Fruit fly (Drosophila melanogaster) whole organism, embryonic: Measurements from ENCODE around the gene Trm1.

Experiments used
- CG10147 ChIP-seq: fragments of 200-800 bp; sonication (Bioruptor generic); optimal IDR thresholded peaks from 2 replicates; lab custom pipeline; 2019; ENCODE audit warnings: missing biosample characterization, mild to moderate bottlenecking, missing genetic modification characterization, moderate library complexity
- CG10462 ChIP-seq: fragments of 200-800 bp; sonication (Bioruptor generic); optimal IDR thresholded peaks from 2 replicates; lab custom pipeline; 2016; ENCODE audit warnings: missing biosample characterization, missing genetic modification characterization
- CG12299 ChIP-seq: fragments of 200-800 bp; sonication (Bioruptor generic); optimal IDR thresholded peaks from 2 replicates; lab custom pipeline; 2018; ENCODE audit warnings: missing biosample characterization, mild to moderate bottlenecking, missing genetic modification characterization
- CG1233 ChIP-seq: fragments of 200-800 bp; sonication (Bioruptor generic); optimal IDR thresholded peaks from 4 replicates; lab custom pipeline; 2018; ENCODE audit warnings: missing biosample characterization, mild to moderate bottlenecking, missing genetic modification characterization
- CG14860 ChIP-seq: fragments of 200-800 bp; sonication (Bioruptor generic); IDR thresholded peaks from 3 replicates; pipeline ENCODE4 v1.3.6; 2022; ENCODE audit warnings: missing biosample characterization, missing genetic modification characterization; ENCODE audit not compliant: partially characterized antibody
- CG15479 ChIP-seq: fragments of 200-800 bp; sonication (Bioruptor generic); optimal IDR thresholded peaks from 3 replicates; lab custom pipeline; 2019; ENCODE audit warnings: missing biosample characterization, mild to moderate bottlenecking, missing genetic modification characterization, moderate library complexity
- CG15601 ChIP-seq: fragments of 200-800 bp; sonication (Bioruptor generic); optimal IDR thresholded peaks from 3 replicates; lab custom pipeline; 2019; ENCODE audit warnings: missing biosample characterization, mild to moderate bottlenecking, missing genetic modification characterization, moderate library complexity
- CG1603 ChIP-seq: fragments of 200-800 bp; sonication (Bioruptor generic); optimal IDR thresholded peaks from 2 replicates; lab custom pipeline; 2019; ENCODE audit warnings: missing biosample characterization, mild to moderate bottlenecking, missing genetic modification characterization, moderate library complexity
- CG17186 ChIP-seq: fragments of 200-800 bp; sonication (Bioruptor generic); optimal IDR thresholded peaks from 3 replicates; lab custom pipeline; 2017; ENCODE audit warnings: missing biosample characterization, missing genetic modification reagents, missing genetic modification characterization
- CG17802 ChIP-seq: fragments of 200-800 bp; sonication (Bioruptor generic); optimal IDR thresholded peaks from 2 replicates; lab custom pipeline; 2018; ENCODE audit warnings: missing biosample characterization, mild to moderate bottlenecking, missing genetic modification characterization, moderate library complexity
- CG18764 ChIP-seq: fragments of 200-800 bp; sonication (Bioruptor generic); optimal IDR thresholded peaks from 3 replicates; lab custom pipeline; 2016; ENCODE audit warnings: missing biosample characterization, missing genetic modification characterization
- CG2129 ChIP-seq: fragments of 200-800 bp; sonication (Bioruptor generic); IDR thresholded peaks from 2 replicates; pipeline ENCODE4 v1.3.6; 2022; ENCODE audit warnings: missing biosample characterization, missing genetic modification characterization; ENCODE audit not compliant: partially characterized antibody
- CG2875 ChIP-seq: fragments of 200-800 bp; sonication (Bioruptor generic); optimal IDR thresholded peaks from 2 replicates; lab custom pipeline; 2017; ENCODE audit warnings: missing biosample characterization, mild to moderate bottlenecking, missing genetic modification characterization, missing genetic modification reagents
- CG30020 ChIP-seq: fragments of 200-800 bp; optimal IDR thresholded peaks from 2 replicates; lab custom pipeline; 2019; ENCODE audit warnings: missing biosample characterization, mild to moderate bottlenecking, missing genetic modification characterization, moderate library complexity
- CG31441 ChIP-seq: fragments of 200-800 bp; sonication (Bioruptor generic); IDR thresholded peaks from 2 replicates; pipeline ENCODE4 v1.3.6; 2022; ENCODE audit warnings: missing biosample characterization, missing genetic modification characterization
- CG32767 ChIP-seq: fragments of 200-800 bp; sonication (Bioruptor generic); IDR thresholded peaks from 2 replicates; pipeline ENCODE4 v1.3.6; 2022; ENCODE audit warnings: missing biosample characterization, missing genetic modification characterization
- CG3995 ChIP-seq: fragments of 200-800 bp; sonication (Bioruptor generic); optimal IDR thresholded peaks from 3 replicates; lab custom pipeline; 2016; ENCODE audit warnings: missing biosample characterization, missing genetic modification characterization
- CG4360 ChIP-seq: fragments of 200-800 bp; sonication (Bioruptor generic); IDR thresholded peaks from 2 replicates; pipeline ENCODE4 v1.3.6; 2022; ENCODE audit warnings: missing biosample characterization, missing genetic modification characterization
- CG4730 ChIP-seq: fragments of 200-800 bp; sonication (Bioruptor generic); IDR thresholded peaks from 2 replicates; pipeline ENCODE4 v1.3.6; 2022; ENCODE audit warnings: missing biosample characterization, missing genetic modification characterization
- CG6272 ChIP-seq: fragments of 200-800 bp; sonication (Bioruptor generic); IDR thresholded peaks from 2 replicates; pipeline ENCODE4 v1.3.6; 2022; ENCODE audit warnings: missing biosample characterization, missing genetic modification characterization
- CG6854 ChIP-seq: fragments of 200-800 bp; sonication (Bioruptor generic); optimal IDR thresholded peaks from 3 replicates; lab custom pipeline; 2017; ENCODE audit warnings: missing biosample characterization, mild to moderate bottlenecking, missing genetic modification characterization
- CkIIα-i1 ChIP-seq: fragments of 200-800 bp; sonication (Bioruptor generic); IDR thresholded peaks from 2 replicates; pipeline ENCODE4 v1.3.6; 2022; ENCODE audit warnings: missing biosample characterization, missing genetic modification characterization
- CrebB ChIP-seq: fragments of 200-800 bp; sonication (Bioruptor generic); optimal IDR thresholded peaks from 3 replicates; lab custom pipeline; 2018; ENCODE audit warnings: missing biosample characterization, mild to moderate bottlenecking, missing genetic modification characterization
- Dref ChIP-seq: fragments of 200-800 bp; sonication (Bioruptor generic); IDR thresholded peaks from 2 replicates; pipeline ENCODE4 v1.3.6; 2022; ENCODE audit warnings: missing biosample characterization, missing genetic modification characterization
- ERR ChIP-seq: fragments of 200-800 bp; sonication (Bioruptor generic); optimal IDR thresholded peaks from 2 replicates; lab custom pipeline; 2016; ENCODE audit warnings: missing biosample characterization, missing genetic modification characterization
- Hand ChIP-seq: fragments of 200-800 bp; sonication (Bioruptor generic); optimal IDR thresholded peaks from 2 replicates; lab custom pipeline; 2017; ENCODE audit warnings: mild to moderate bottlenecking, missing biosample characterization, missing genetic modification reagents, missing genetic modification characterization
- Hey ChIP-seq: fragments of 200-800 bp; sonication (Bioruptor generic); optimal IDR thresholded peaks from 3 replicates; lab custom pipeline; 2018; ENCODE audit warnings: missing biosample characterization, mild to moderate bottlenecking, missing genetic modification characterization
- Lim3 ChIP-seq: fragments of 200-800 bp; sonication (Bioruptor generic); IDR thresholded peaks from 2 replicates; pipeline ENCODE4 v1.3.6; 2022; ENCODE audit warnings: missing biosample characterization, missing genetic modification characterization
- Lpt ChIP-seq: fragments of >200 bp; optimal IDR thresholded peaks from 2 replicates; lab custom pipeline; 2018; ENCODE audit warnings: missing biosample characterization, missing genetic modification characterization
- Meics ChIP-seq: fragments of 200-800 bp; sonication (Bioruptor generic); optimal IDR thresholded peaks from 2 replicates; lab custom pipeline; 2017; ENCODE audit warnings: missing biosample characterization, mild to moderate bottlenecking, missing genetic modification characterization
- Scr ChIP-seq: fragments of 200-800 bp; sonication (Bioruptor generic); IDR thresholded peaks from 2 replicates; pipeline ENCODE4 v1.3.6; 2022; ENCODE audit warnings: missing biosample characterization, missing genetic modification characterization; ENCODE audit not compliant: partially characterized antibody
- bbx ChIP-seq: fragments of 200-800 bp; sonication (Bioruptor generic); IDR thresholded peaks from 2 replicates; pipeline ENCODE4 v1.3.6; 2022; ENCODE audit warnings: missing biosample characterization, missing genetic modification characterization; ENCODE audit not compliant: partially characterized antibody
- crc ChIP-seq: fragments of 200-800 bp; sonication (Bioruptor generic); optimal IDR thresholded peaks from 2 replicates; lab custom pipeline; 2016; ENCODE audit warnings: missing biosample characterization, missing genetic modification characterization
- cwo ChIP-seq: fragments of 200-800 bp; sonication (Bioruptor generic); optimal IDR thresholded peaks from 3 replicates; lab custom pipeline; 2017; ENCODE audit warnings: missing biosample characterization, missing genetic modification characterization, mild to moderate bottlenecking, moderate library complexity, missing genetic modification reagents
- dan ChIP-seq: fragments of 200-800 bp; sonication (Bioruptor generic); IDR thresholded peaks from 2 replicates; pipeline ENCODE4 v1.3.6; 2022; ENCODE audit warnings: missing biosample characterization, missing genetic modification characterization
- dm ChIP-seq: fragments of 200-800 bp; sonication (Bioruptor generic); optimal IDR thresholded peaks from 3 replicates; lab custom pipeline; 2016; ENCODE audit warnings: missing biosample characterization, missing genetic modification characterization
- dmrt99B ChIP-seq: fragments of 200-800 bp; sonication (Bioruptor generic); optimal IDR thresholded peaks from 2 replicates; lab custom pipeline; 2018; ENCODE audit warnings: missing biosample characterization, mild to moderate bottlenecking, missing genetic modification characterization, moderate library complexity
- dysf ChIP-seq: fragments of 200-800 bp; sonication (Bioruptor generic); IDR thresholded peaks from 3 replicates; pipeline ENCODE4 v1.3.6; 2022; ENCODE audit warnings: missing biosample characterization, missing genetic modification characterization
- hbn ChIP-seq: fragments of 200-800 bp; sonication (Bioruptor generic); IDR thresholded peaks from 2 replicates; pipeline ENCODE4 v1.3.6; 2022; ENCODE audit warnings: missing biosample characterization, missing genetic modification characterization; ENCODE audit not compliant: partially characterized antibody
- inv ChIP-seq: fragments of 200-800 bp; sonication (Bioruptor generic); IDR thresholded peaks from 2 replicates; pipeline ENCODE4 v1.3.6; 2022; ENCODE audit warnings: missing biosample characterization, missing genetic modification characterization; ENCODE audit not compliant: partially characterized antibody
- lilli ChIP-seq: fragments of 200-800 bp; sonication (Bioruptor generic); optimal IDR thresholded peaks from 3 replicates; lab custom pipeline; 2016; ENCODE audit warnings: missing biosample characterization, missing genetic modification characterization
- salm ChIP-seq: fragments of 200-800 bp; sonication (Bioruptor generic); optimal IDR thresholded peaks from 2 replicates; lab custom pipeline; 2018; ENCODE audit warnings: missing biosample characterization, mild to moderate bottlenecking, missing genetic modification characterization
- sens ChIP-seq: fragments of 200-800 bp; sonication (Bioruptor generic); peaks from one replicate; lab custom pipeline; 2016; ENCODE audit warnings: missing biosample characterization, missing genetic modification characterization
- sim ChIP-seq: fragments of 200-800 bp; sonication (Bioruptor generic); IDR thresholded peaks from 2 replicates; pipeline ENCODE4 v1.3.6; 2022; ENCODE audit warnings: missing biosample characterization, missing genetic modification characterization
- slbo ChIP-seq: fragments of 200-800 bp; sonication (Bioruptor generic); IDR thresholded peaks from 2 replicates; pipeline ENCODE4 v1.3.6; 2022; ENCODE audit warnings: missing biosample characterization, missing genetic modification characterization
- sr ChIP-seq: fragments of 200-800 bp; sonication (Bioruptor generic); IDR thresholded peaks from 3 replicates; pipeline ENCODE4 v1.3.6; 2022; ENCODE audit warnings: missing biosample characterization, missing genetic modification characterization
- trem ChIP-seq: fragments of 200-800 bp; optimal IDR thresholded peaks from 3 replicates; lab custom pipeline; 2019; ENCODE audit warnings: missing biosample characterization, mild to moderate bottlenecking, missing genetic modification characterization, moderate library complexity
- tx ChIP-seq: fragments of 200-800 bp; sonication (Bioruptor generic); optimal IDR thresholded peaks from 2 replicates; lab custom pipeline; 2016; ENCODE audit warnings: missing biosample characterization, missing genetic modification characterization
- vvl ChIP-seq: fragments of 200-800 bp; sonication (Bioruptor generic); IDR thresholded peaks from 2 replicates; pipeline ENCODE4 v1.3.6; 2022; ENCODE audit warnings: missing biosample characterization, missing genetic modification characterization
- wdn ChIP-seq: fragments of 200-800 bp; sonication (Bioruptor generic); IDR thresholded peaks from 2 replicates; pipeline ENCODE4 v1.3.6; 2022; ENCODE audit warnings: missing biosample characterization, missing genetic modification characterization
- zen2 ChIP-seq: fragments of 200-800 bp; sonication (Bioruptor generic); IDR thresholded peaks from 3 replicates; pipeline ENCODE4 v1.3.6; 2022; ENCODE audit warnings: missing biosample characterization, missing genetic modification characterization; ENCODE audit not compliant: partially characterized antibody

Gene Trm1

DNA sequence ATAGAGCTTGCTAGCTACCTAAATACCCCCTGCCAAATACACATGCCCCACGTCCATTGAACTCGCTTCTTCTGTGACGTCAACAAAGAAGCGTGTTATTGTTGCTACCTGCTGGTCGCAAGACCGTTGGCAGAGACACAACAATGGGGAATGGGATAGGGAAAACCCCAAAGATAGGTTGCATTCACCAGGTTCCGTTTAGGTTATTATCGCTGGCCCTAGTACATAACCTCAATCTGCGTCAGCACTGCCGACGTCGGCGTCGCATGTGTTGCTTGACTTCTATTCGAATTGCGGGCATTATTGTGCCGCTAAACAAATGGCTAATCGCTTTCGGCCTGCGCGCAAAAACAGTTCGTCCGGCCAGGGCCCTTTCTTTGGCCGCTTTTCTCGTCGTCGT lies 7.6 kb downstream of the Trm1 start (continued):
- TF ChIP-seq CG17186 (GFP tag; lab: Kevin White, UChicago): no peak
- TF ChIP-seq sens (GFP tag; lab: Kevin White, UChicago): peak; percentile 59
- TF ChIP-seq slbo (GFP tag; lab: Robert Waterston, UW): no peak
- no peak for TF ChIP-seq CG6272
- no peak for TF ChIP-seq trem (tag; lab: Kevin White, UChicago)
- TF ChIP-seq CG18764 (GFP tag; lab: Kevin White, UChicago): no peak
- TF ChIP-seq CG31441: no peak
- no peak for TF ChIP-seq cwo
- no peak for TF ChIP-seq CkIIα-i1 (GFP tag; lab: Robert Waterston, UW)
- peak; percentile 20; the same call in 1 of the 2 replicates for TF ChIP-seq bbx
- TF ChIP-seq CG4360 (GFP tag; lab: Robert Waterston, UW): no peak
- TF ChIP-seq CG4730 (GFP tag; lab: Robert Waterston, UW): no peak
- no peak for TF ChIP-seq zen2 (GFP tag; lab: Robert Waterston, UW)
- TF ChIP-seq CG1603: no peak
- TF ChIP-seq dan (GFP tag; lab: Robert Waterston, UW): no peak
- TF ChIP-seq CG1233 (GFP tag; lab: Kevin White, UChicago): no peak
- no peak for TF ChIP-seq dmrt99B (tag; lab: Kevin White, UChicago)
- no peak for TF ChIP-seq ERR (GFP tag; lab: Kevin White, UChicago)
- TF ChIP-seq CG32767 (GFP tag; lab: Robert Waterston, UW): no peak
- no peak for TF ChIP-seq crc (GFP tag; lab: Kevin White, UChicago)
- no peak for TF ChIP-seq Hand (GFP tag; lab: Kevin White, UChicago)
- TF ChIP-seq lilli (GFP tag; lab: Kevin White, UChicago): no peak
- TF ChIP-seq dysf (GFP tag; lab: Robert Waterston, UW): no peak
- no peak for TF ChIP-seq hbn (GFP tag; lab: Robert Waterston, UW)
- no peak for TF ChIP-seq Scr
- no peak for TF ChIP-seq CrebB (tag; lab: Kevin White, UChicago)
- peak; percentile 84 for TF ChIP-seq CG15479
- TF ChIP-seq Dref (GFP tag; lab: Robert Waterston, UW): no peak
- no peak for TF ChIP-seq CG15601 (tag; lab: Kevin White, UChicago)
- peak; percentile 40 for TF ChIP-seq dm (GFP tag; lab: Kevin White, UChicago)
- no peak for TF ChIP-seq CG6854 (GFP tag; lab: Kevin White, UChicago)
- no peak for TF ChIP-seq CG10147 (GFP tag; lab: Kevin White, UChicago)
- TF ChIP-seq, all 482 proteins: peak for 17

DNA sequence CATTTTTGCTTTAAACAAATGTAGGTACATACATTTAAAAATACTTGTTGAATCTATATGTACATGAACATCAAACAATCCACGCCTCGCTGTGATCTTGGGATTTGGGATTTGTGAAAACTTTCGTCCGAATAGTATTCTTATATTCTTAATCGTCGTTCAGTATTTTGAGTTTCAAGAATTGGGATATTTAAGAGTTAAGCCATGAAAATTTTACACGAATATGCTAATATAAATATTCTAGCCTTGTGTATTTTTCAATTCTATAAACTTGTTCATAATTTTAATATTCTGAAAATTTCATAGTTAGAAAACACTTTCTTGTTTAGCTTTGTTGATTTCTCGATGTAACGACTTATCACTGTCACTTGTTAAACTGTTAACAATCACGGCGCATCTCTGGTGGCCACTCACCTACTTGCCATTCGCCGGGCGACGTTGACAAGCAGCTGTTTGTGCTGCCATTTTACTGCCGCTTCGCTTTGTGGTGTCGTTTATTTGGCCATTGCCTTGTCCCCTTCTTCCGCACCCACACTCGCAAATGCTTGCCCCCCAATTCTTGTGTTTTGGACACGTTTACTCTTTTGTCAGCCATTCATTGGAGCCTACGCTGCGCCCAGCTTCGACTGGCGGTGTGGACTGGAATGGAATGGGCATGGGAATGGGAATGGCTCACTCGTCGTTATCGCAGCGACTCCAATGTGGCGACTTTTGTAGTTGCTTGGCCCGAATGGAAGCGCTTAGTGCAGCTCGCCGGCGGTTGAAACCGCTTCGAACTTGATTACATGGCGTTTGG lies 8.3 kb downstream of the Trm1 start:
- no peak for TF ChIP-seq Lim3 (GFP tag; lab: Robert Waterston, UW)
- TF ChIP-seq vvl: peak; percentile 32; the same call in 1 of the 2 replicates
- TF ChIP-seq CG14860 (GFP tag; lab: Robert Waterston, UW): no peak
- TF ChIP-seq Hey: no peak
- peak; percentile 2 for TF ChIP-seq Meics (GFP tag; lab: Kevin White, UChicago)
- no peak for TF ChIP-seq wdn (GFP tag; lab: Robert Waterston, UW)
- TF ChIP-seq CG17802 (tag; lab: Kevin White, UChicago): no peak
- no peak for TF ChIP-seq CG2129 (GFP tag; lab: Robert Waterston, UW)
- no peak for TF ChIP-seq CG10462
- no peak for TF ChIP-seq Lpt
- TF ChIP-seq CG30020 (tag; lab: Kevin White, UChicago): no peak
- 0 out of 3 replicates have a peak, but pooled peaks have one; percentile 7 for TF ChIP-seq sr
- TF ChIP-seq sim (GFP tag; lab: Robert Waterston, UW): no peak
- no peak for TF ChIP-seq CG12299
- TF ChIP-seq salm (tag; lab: Kevin White, UChicago): no peak
- no peak for TF ChIP-seq CG2875
- no peak for TF ChIP-seq inv (GFP tag; lab: Robert Waterston, UW)
- TF ChIP-seq CG3995 (GFP tag; lab: Kevin White, UChicago): peak; percentile 98
- TF ChIP-seq tx (GFP tag; lab: Kevin White, UChicago): no peak
